Fruit fly (Drosophila melanogaster) whole organism, embryonic: ENCODE data around the gene Or22c.

ENCODE experiments used
- Atf6 ChIP-seq: fragments of 200-800 bp; sonication (Bioruptor generic); IDR thresholded peaks from 2 replicates; pipeline ENCODE4 v1.3.6; 2022; ENCODE audit warnings: missing biosample characterization, missing genetic modification characterization
- Bteb2 ChIP-seq: fragments of 200-800 bp; sonication (Bioruptor generic); optimal IDR thresholded peaks from 2 replicates; lab custom pipeline; 2016; ENCODE audit warnings: missing biosample characterization, missing genetic modification characterization
- CG10209 ChIP-seq: fragments of 200-800 bp; sonication (Bioruptor generic); optimal IDR thresholded peaks from 3 replicates; lab custom pipeline; 2017; ENCODE audit warnings: missing biosample characterization, mild to moderate bottlenecking, missing genetic modification characterization, missing genetic modification reagents
- CG10267 ChIP-seq: fragments of 200-800 bp; sonication (Bioruptor generic); optimal IDR thresholded peaks from 2 replicates; lab custom pipeline; 2018; ENCODE audit warnings: missing biosample characterization, mild to moderate bottlenecking, missing genetic modification characterization, moderate library complexity
- CG11504 ChIP-seq: fragments of 200-800 bp; sonication (Bioruptor generic); optimal IDR thresholded peaks from 3 replicates; lab custom pipeline; 2019; ENCODE audit warnings: missing biosample characterization, mild to moderate bottlenecking, missing genetic modification characterization, moderate library complexity
- CG12659 ChIP-seq: fragments of 200-800 bp; sonication (Bioruptor generic); optimal IDR thresholded peaks from 3 replicates; lab custom pipeline; 2017; ENCODE audit warnings: mild to moderate bottlenecking, missing biosample characterization, missing genetic modification reagents, missing genetic modification characterization
- CG14441 ChIP-seq: fragments of 200-800 bp; sonication (Bioruptor generic); IDR thresholded peaks from 2 replicates; pipeline ENCODE4 v1.3.6; 2022; ENCODE audit warnings: missing biosample characterization, missing genetic modification characterization
- CG15479 ChIP-seq: fragments of 200-800 bp; sonication (Bioruptor generic); optimal IDR thresholded peaks from 3 replicates; lab custom pipeline; 2019; ENCODE audit warnings: missing biosample characterization, mild to moderate bottlenecking, missing genetic modification characterization, moderate library complexity
- CG1602 ChIP-seq: fragments of 200-800 bp; sonication (Bioruptor generic); optimal IDR thresholded peaks from 3 replicates; lab custom pipeline; 2016; ENCODE audit warnings: missing biosample characterization, missing genetic modification characterization
- CG17328 ChIP-seq: fragments of 200-800 bp; sonication (Bioruptor generic); IDR thresholded peaks from 2 replicates; pipeline ENCODE4 v1.3.6; 2022; ENCODE audit warnings: missing biosample characterization, missing genetic modification characterization
- CG17361 ChIP-seq: fragments of 200-800 bp; sonication (Bioruptor generic); IDR thresholded peaks from 3 replicates; pipeline ENCODE4 v1.3.6; 2022; ENCODE audit warnings: missing biosample characterization, missing genetic modification characterization
- CG17568 ChIP-seq: fragments of 200-800 bp; sonication (Bioruptor generic); optimal IDR thresholded peaks from 2 replicates; lab custom pipeline; 2018; ENCODE audit warnings: missing biosample characterization, mild to moderate bottlenecking, missing genetic modification characterization, moderate library complexity
- CG2712 ChIP-seq: fragments of 200-800 bp; optimal IDR thresholded peaks from 3 replicates; lab custom pipeline; 2019; ENCODE audit warnings: missing biosample characterization, mild to moderate bottlenecking, missing genetic modification characterization, moderate library complexity
- CG32772 ChIP-seq: fragments of 200-800 bp; sonication (Bioruptor generic); IDR thresholded peaks from 2 replicates; pipeline ENCODE4 v1.3.6; 2022; ENCODE audit warnings: missing biosample characterization, missing genetic modification characterization
- CG43689 ChIP-seq: fragments of 200-800 bp; sonication (Bioruptor generic); IDR thresholded peaks from 2 replicates; pipeline ENCODE4 v1.3.6; 2022; ENCODE audit warnings: missing biosample characterization, missing genetic modification characterization
- CG6689 ChIP-seq: fragments of 200-800 bp; sonication (Bioruptor generic); IDR thresholded peaks from 2 replicates; pipeline ENCODE4 v1.3.6; 2022; ENCODE audit warnings: missing biosample characterization, missing genetic modification characterization
- CG6765 ChIP-seq: fragments of 200-800 bp; sonication (Bioruptor generic); optimal IDR thresholded peaks from 3 replicates; lab custom pipeline; 2017; ENCODE audit warnings: missing biosample characterization, mild to moderate bottlenecking, missing genetic modification characterization
- CG8281 ChIP-seq: fragments of 200-800 bp; sonication (Bioruptor generic); optimal IDR thresholded peaks from 2 replicates; lab custom pipeline; 2018; ENCODE audit warnings: missing biosample characterization, mild to moderate bottlenecking, missing genetic modification characterization, moderate library complexity
- CG9727 ChIP-seq: fragments of 200-800 bp; sonication (Bioruptor generic); optimal IDR thresholded peaks from 3 replicates; lab custom pipeline; 2017; ENCODE audit warnings: missing biosample characterization, mild to moderate bottlenecking, missing genetic modification characterization
- CG9932 ChIP-seq: fragments of 200-800 bp; sonication (Bioruptor generic); IDR thresholded peaks from 2 replicates; pipeline ENCODE4 v1.3.6; 2022; ENCODE audit warnings: missing biosample characterization, missing genetic modification characterization
- CHES-1-like ChIP-seq: fragments of 200-800 bp; sonication (Bioruptor generic); optimal IDR thresholded peaks from 2 replicates; lab custom pipeline; 2016; ENCODE audit warnings: missing biosample characterization, missing genetic modification characterization
- Elba2 ChIP-seq: fragments of 200-800 bp; sonication (Bioruptor generic); optimal IDR thresholded peaks from 3 replicates; lab custom pipeline; 2016; ENCODE audit warnings: missing biosample characterization, missing genetic modification characterization
- Ets97D ChIP-seq: fragments of 200-800 bp; sonication (Bioruptor generic); optimal IDR thresholded peaks from 3 replicates; lab custom pipeline; 2016; ENCODE audit warnings: missing biosample characterization, missing genetic modification characterization
- Hmr ChIP-seq: fragments of 200-800 bp; sonication (Bioruptor generic); optimal IDR thresholded peaks from 3 replicates; lab custom pipeline; 2017; ENCODE audit warnings: mild to moderate bottlenecking, missing biosample characterization, missing genetic modification reagents, missing genetic modification characterization
- Max ChIP-seq: fragments of 200-800 bp; sonication (Bioruptor generic); optimal IDR thresholded peaks from 2 replicates; lab custom pipeline; 2016; ENCODE audit warnings: missing biosample characterization, mild to moderate bottlenecking, missing genetic modification characterization
- Pdp1 ChIP-seq, 2 experiments: fragments of 200-800 bp; sonication (Bioruptor generic); optimal IDR thresholded peaks; 3 replicates each; lab custom pipeline; 2016; ENCODE audit warnings: missing biosample characterization in 2 of 2, missing genetic modification characterization in 2 of 2, mild to moderate bottlenecking in 1 of 2, moderate library complexity in 1 of 2
- Poxn ChIP-seq: fragments of 200-800 bp; sonication (Bioruptor generic); IDR thresholded peaks from 2 replicates; pipeline ENCODE4 v1.3.6; 2022; ENCODE audit warnings: missing biosample characterization, missing genetic modification characterization
- Rx ChIP-seq: fragments of 200-800 bp; sonication (Bioruptor generic); IDR thresholded peaks from 2 replicates; pipeline ENCODE4 v1.3.6; 2022; ENCODE audit warnings: missing biosample characterization, missing genetic modification characterization
- Vsx1 ChIP-seq: fragments of 200-800 bp; sonication (Bioruptor generic); optimal IDR thresholded peaks from 2 replicates; lab custom pipeline; 2017; ENCODE audit warnings: missing biosample characterization, mild to moderate bottlenecking, missing genetic modification characterization, missing genetic modification reagents
- abd-A ChIP-seq: fragments of 200-800 bp; sonication (Bioruptor generic); optimal IDR thresholded peaks from 3 replicates; lab custom pipeline; 2019; ENCODE audit warnings: missing biosample characterization, mild to moderate bottlenecking, missing genetic modification characterization, moderate library complexity
- ara ChIP-seq: fragments of 200-800 bp; sonication (Bioruptor generic); IDR thresholded peaks from 2 replicates; pipeline ENCODE4 v1.3.6; 2022; ENCODE audit warnings: missing biosample characterization, missing genetic modification characterization
- bbx ChIP-seq: fragments of 200-800 bp; sonication (Bioruptor generic); IDR thresholded peaks from 2 replicates; pipeline ENCODE4 v1.3.6; 2022; ENCODE audit warnings: missing biosample characterization, missing genetic modification characterization; ENCODE audit not compliant: partially characterized antibody
- cad ChIP-seq: fragments of >200 bp; optimal IDR thresholded peaks from 2 replicates; lab custom pipeline; 2017; ENCODE audit warnings: missing biosample characterization, missing genetic modification characterization
- cato ChIP-seq: fragments of 200-800 bp; sonication (Bioruptor generic); optimal IDR thresholded peaks from 2 replicates; lab custom pipeline; 2016; ENCODE audit warnings: missing biosample characterization, missing genetic modification characterization, borderline replicate concordance
- crc ChIP-seq: fragments of 200-800 bp; sonication (Bioruptor generic); optimal IDR thresholded peaks from 2 replicates; lab custom pipeline; 2016; ENCODE audit warnings: missing biosample characterization, missing genetic modification characterization
- dmrt11E ChIP-seq: fragments of 200-800 bp; sonication (Bioruptor generic); optimal IDR thresholded peaks from 3 replicates; lab custom pipeline; 2018; ENCODE audit warnings: missing biosample characterization, mild to moderate bottlenecking, missing genetic modification characterization, moderate library complexity
- ewg ChIP-seq: fragments of 200-800 bp; sonication (Bioruptor generic); optimal IDR thresholded peaks from 3 replicates; lab custom pipeline; 2017; ENCODE audit warnings: mild to moderate bottlenecking, missing biosample characterization, missing genetic modification reagents, missing genetic modification characterization
- gem ChIP-seq: fragments of 200-800 bp; sonication (Bioruptor generic); optimal IDR thresholded peaks from 2 replicates; lab custom pipeline; 2019; ENCODE audit warnings: missing biosample characterization, mild to moderate bottlenecking, missing genetic modification characterization, moderate library complexity
- gt ChIP-seq: fragments of 200-800 bp; sonication (Bioruptor generic); IDR thresholded peaks from 2 replicates; pipeline ENCODE4 v1.3.6; 2022; ENCODE audit warnings: missing biosample characterization, missing genetic modification characterization
- her ChIP-seq: fragments of 200-800 bp; sonication (Bioruptor generic); optimal IDR thresholded peaks from 2 replicates; lab custom pipeline; 2016; ENCODE audit warnings: missing biosample characterization, missing genetic modification characterization
- hkb ChIP-seq, 2 experiments: fragments of 200-800 bp in 1 of 2; fragments of >200 bp in 1 of 2; sonication (Bioruptor generic) in 1 of 2; IDR thresholded peaks in 1 of 2; optimal IDR thresholded peaks in 1 of 2; 2 replicates each; pipeline versions ENCODE4 v1.3.6 to Lab custom; 2017 to 2022; ENCODE audit warnings: missing biosample characterization in 1 of 2, missing genetic modification characterization in 1 of 2
- inv ChIP-seq: fragments of 200-800 bp; sonication (Bioruptor generic); IDR thresholded peaks from 2 replicates; pipeline ENCODE4 v1.3.6; 2022; ENCODE audit warnings: missing biosample characterization, missing genetic modification characterization; ENCODE audit not compliant: partially characterized antibody
- lola ChIP-seq, 3 experiments: fragments of >200 bp in 2 of 3; fragments of 200-800 bp in 1 of 3; sonication (Bioruptor generic) in 1 of 3; optimal IDR thresholded peaks; 2 replicates each; lab custom pipeline; 2017 to 2019; ENCODE audit warnings: missing biosample characterization in 3 of 3, missing genetic modification characterization in 3 of 3, mild to moderate bottlenecking in 1 of 3, moderate library complexity in 1 of 3
- pan ChIP-seq, 4 experiments: fragments of >200 bp in 3 of 4; fragments of 200-800 bp in 1 of 4; sonication (Bioruptor generic) in 1 of 4; optimal IDR thresholded peaks in 3 of 4; IDR thresholded peaks in 1 of 4; 2 replicates each; pipeline versions ENCODE4 v1.3.6 to Lab custom; 2017 to 2022; ENCODE audit warnings: missing biosample characterization in 2 of 4, missing genetic modification characterization in 2 of 4, mixed read lengths in 1 of 4
- pb ChIP-seq: fragments of 200-800 bp; sonication (Bioruptor generic); optimal IDR thresholded peaks from 3 replicates; lab custom pipeline; 2016; ENCODE audit warnings: missing biosample characterization, missing genetic modification characterization
- tin ChIP-seq: fragments of 200-800 bp; sonication (Bioruptor generic); optimal IDR thresholded peaks from 3 replicates; lab custom pipeline; 2016; ENCODE audit warnings: missing biosample characterization, missing genetic modification characterization
- twi ChIP-seq: fragments of 200-800 bp; optimal IDR thresholded peaks from 2 replicates; lab custom pipeline; 2019; ENCODE audit warnings: missing biosample characterization, mild to moderate bottlenecking, missing genetic modification characterization, moderate library complexity

Gene Or22c

dm6 chr2L:2084349-2084748 is 30.0 kb downstream of the Or22c start (continued):
- no peak for TF ChIP-seq CHES-1-like (GFP tag; lab: Kevin White, UChicago)

- TF ChIP-seq CG6765 (GFP tag; lab: Kevin White, UChicago) (no peak), CG11504 (tag; lab: Kevin White, UChicago) (peak; percentile 13), CG43689 (no peak), ara (GFP tag; lab: Robert Waterston, UW) (0 out of 2 replicates have a peak, but pooled peaks have one; percentile 10), Vsx1 (GFP tag; lab: Kevin White, UChicago) (no peak), Rx (GFP tag; lab: Robert Waterston, UW) (no peak), CG15479 (GFP tag; lab: Kevin White, UChicago) (no peak), Hmr (GFP tag; lab: Kevin White, UChicago) (peak; percentile 14), cato (GFP tag; lab: Kevin White, UChicago) (no peak), CG8281 (no peak), CG6689 (GFP tag; lab: Robert Waterston, UW) (0 out of 2 replicates have a peak, but pooled peaks have one; percentile 21), CG17568 (GFP tag; lab: Kevin White, UChicago) (no peak), bbx (GFP tag; lab: Robert Waterston, UW) (no peak), CG17328 (GFP tag; lab: Robert Waterston, UW) (no peak), ewg (GFP tag; lab: Kevin White, UChicago) (no peak), CG9932 (GFP tag; lab: Robert Waterston, UW) (peak; percentile 17; the same call in 1 of the 2 replicates), CG12659 (GFP tag; lab: Kevin White, UChicago) (no peak), Ets97D (no peak), her (GFP tag; lab: Kevin White, UChicago) (no peak), gt (no peak), CG9727 (GFP tag; lab: Kevin White, UChicago) (no peak), gem (tag; lab: Kevin White, UChicago) (peak; percentile 23), Bteb2 (no peak), lola (GFP tag; optimal IDR thresholded peaks at IDR 0.05; lab: Kevin White, UChicago) (no peak), inv (no peak), abd-A (no peak), Pdp1 (GFP tag; optimal IDR thresholded peaks at IDR 0.05; lab: Kevin White, UChicago) (no peak), Max (GFP tag; lab: Kevin White, UChicago) (no peak), Atf6 (GFP tag; lab: Robert Waterston, UW) (0 out of 2 replicates have a peak, but pooled peaks have one; percentile 18), twi (tag; lab: Kevin White, UChicago) (no peak), dmrt11E (tag; lab: Kevin White, UChicago) (no peak), Elba2 (GFP tag; lab: Kevin White, UChicago) (no peak), CG32772 (no peak), pb (GFP tag; lab: Kevin White, UChicago) (no peak), hkb (optimal IDR thresholded peaks at IDR 0.05; lab: Kevin White, UChicago) (no peak), hkb (GFP tag; IDR thresholded peaks at IDR 0.05; lab: Robert Waterston, UW) (no peak; the same call in 1 of the 2 replicates), cad (GFP tag; lab: Kevin White, UChicago) (no peak), Poxn (GFP tag; lab: Robert Waterston, UW) (no peak), CG10209 (no peak), CG14441 (GFP tag; lab: Robert Waterston, UW) (0 out of 2 replicates have a peak, but pooled peaks have one; percentile 20), crc (GFP tag; lab: Kevin White, UChicago) (no peak), CG1602 (GFP tag; lab: Kevin White, UChicago) (no peak), CG2712 (no peak), CG10267 (tag; lab: Kevin White, UChicago) (no peak), tin (GFP tag; lab: Kevin White, UChicago) (no peak), pan (optimal IDR thresholded peaks at IDR 0.05; lab: Kevin White, UChicago) (no peak), pan (GFP tag; optimal IDR thresholded peaks at IDR 0.05 in 1 of 2, IDR thresholded peaks at IDR 0.05 in 1 of 2) (peak in 1 of 2 experiments; percentile 59), CG17361 (GFP tag; lab: Robert Waterston, UW) (no peak)
Observed at dm6 chr2L:2090235-2090634, 35.8 kb downstream of the Or22c start.
